Fruit fly (Drosophila melanogaster): ENCODE measurements around the gene CG2147.
A peak's percentile ranks its signal among the peaks of the same experiment; 100 is the strongest.

The CG2147 gene

DNA sequence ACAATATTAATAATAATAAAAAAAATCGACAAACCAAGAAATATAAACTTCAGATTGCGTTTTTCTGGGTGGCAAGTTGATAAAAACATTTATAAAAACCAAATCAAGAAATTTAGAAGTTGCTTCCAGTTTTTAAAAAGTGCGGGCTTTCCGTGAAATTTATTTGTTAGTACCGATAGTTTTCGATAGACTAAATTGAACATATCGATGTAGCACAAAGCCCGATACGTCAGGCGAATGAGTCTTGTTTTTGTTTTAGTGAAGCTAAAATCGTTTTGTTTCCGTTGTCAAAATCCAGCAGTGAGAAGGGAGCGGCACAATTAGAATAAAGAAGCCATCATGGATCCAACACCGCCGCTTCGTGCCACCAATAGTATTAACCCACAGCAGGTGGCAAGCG, at the start of gene CG2147:
Gene CG2147, plus strand, starts transcription at position 254 of the 400 bp plus-strand sequence.
- TF ChIP-seq Hr96 (GFP tag; optimal IDR thresholded peaks at IDR 0.05): no peak
- TF ChIP-seq CG7101 (tag; optimal IDR thresholded peaks at IDR 0.05): no peak
- peak; percentile 51 for TF ChIP-seq bab1 (GFP tag; optimal IDR thresholded peaks at IDR 0.05)

DNA sequence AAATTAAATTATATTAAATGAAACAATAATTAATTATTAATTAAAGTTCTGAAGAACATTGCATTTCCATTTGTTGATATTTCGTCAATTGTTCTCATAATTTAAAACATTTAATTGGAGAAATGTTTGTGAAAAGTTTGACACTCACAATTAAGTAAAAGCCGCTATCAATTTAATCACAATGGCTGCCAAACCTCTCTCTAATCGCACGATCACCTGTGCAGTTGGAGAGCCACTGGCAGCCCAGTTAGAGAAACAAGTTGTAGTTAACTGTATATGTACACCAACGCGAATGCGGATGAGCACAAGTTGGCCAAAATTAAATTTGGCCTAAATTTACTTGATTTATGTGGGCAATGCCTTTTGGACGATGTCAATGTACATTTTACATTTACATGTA, 48.3 kb upstream of the CG2147 start:
- TF ChIP-seq CG7045 (GFP tag; optimal IDR thresholded peaks at IDR 0.05): no peak
- no peak for TF ChIP-seq CG5204 (GFP tag; optimal IDR thresholded peaks at IDR 0.05)
- TF ChIP-seq toe (GFP tag; optimal IDR thresholded peaks at IDR 0.05): no peak
- TF ChIP-seq CG11617 (GFP tag; optimal IDR thresholded peaks at IDR 0.05): no peak
- TF ChIP-seq bab1 (GFP tag; optimal IDR thresholded peaks at IDR 0.05): no peak
- no peak for TF ChIP-seq Clk (GFP tag; optimal IDR thresholded peaks at IDR 0.05)
- no peak for TF ChIP-seq kay (GFP tag; ENCODE audit: borderline replicate concordance)
- no peak for TF ChIP-seq cic (GFP tag; optimal IDR thresholded peaks at IDR 0.05)
- TF ChIP-seq CG1620 (GFP tag; optimal IDR thresholded peaks at IDR 0.05): no peak
- no peak for TF ChIP-seq CG7101 (tag; optimal IDR thresholded peaks at IDR 0.05)
- TF ChIP-seq CG12768 (GFP tag; optimal IDR thresholded peaks at IDR 0.05): no peak
- TF ChIP-seq CG33017 (tag; optimal IDR thresholded peaks at IDR 0.05): no peak
- no peak for TF ChIP-seq Crg-1 (GFP tag; optimal IDR thresholded peaks at IDR 0.05)
- no peak for TF ChIP-seq cnc (optimal IDR thresholded peaks at IDR 0.05)

dm6 chrX:8193017-8193556, 47.4 kb upstream of the CG2147 start:
- TF ChIP-seq CG14711 (tag; optimal IDR thresholded peaks at IDR 0.05) (no peak), Hr96 (GFP tag; optimal IDR thresholded peaks at IDR 0.05) (no peak), Mnt (GFP tag; optimal IDR thresholded peaks at IDR 0.05) (peak; percentile 16), CG5204 (GFP tag; optimal IDR thresholded peaks at IDR 0.05) (no peak), cnc (optimal IDR thresholded peaks at IDR 0.05) (no peak), Clk (GFP tag; optimal IDR thresholded peaks at IDR 0.05) (no peak), bab1 (GFP tag; optimal IDR thresholded peaks at IDR 0.05) (peak; percentile 87), kay (GFP tag; ENCODE audit: borderline replicate concordance) (peak; percentile 85), Crg-1 (GFP tag; optimal IDR thresholded peaks at IDR 0.05) (no peak), CG12768 (GFP tag; optimal IDR thresholded peaks at IDR 0.05) (peak; percentile 28), CG11617 (GFP tag; optimal IDR thresholded peaks at IDR 0.05) (no peak), CG7101 (tag; optimal IDR thresholded peaks at IDR 0.05) (peak; percentile 22), CG33017 (tag; optimal IDR thresholded peaks at IDR 0.05) (no peak), tj (GFP tag; optimal IDR thresholded peaks at IDR 0.05) (peak; percentile 74), CG7045 (GFP tag; optimal IDR thresholded peaks at IDR 0.05) (no peak), toe (GFP tag; optimal IDR thresholded peaks at IDR 0.05) (peak; percentile 30), cic (GFP tag; optimal IDR thresholded peaks at IDR 0.05) (no peak), ovo (GFP tag; optimal IDR thresholded peaks at IDR 0.05) (peak; percentile 90), CG1620 (GFP tag; optimal IDR thresholded peaks at IDR 0.05) (peak; percentile 18), pad (GFP tag; optimal IDR thresholded peaks at IDR 0.05) (peak; percentile 8)

DNA sequence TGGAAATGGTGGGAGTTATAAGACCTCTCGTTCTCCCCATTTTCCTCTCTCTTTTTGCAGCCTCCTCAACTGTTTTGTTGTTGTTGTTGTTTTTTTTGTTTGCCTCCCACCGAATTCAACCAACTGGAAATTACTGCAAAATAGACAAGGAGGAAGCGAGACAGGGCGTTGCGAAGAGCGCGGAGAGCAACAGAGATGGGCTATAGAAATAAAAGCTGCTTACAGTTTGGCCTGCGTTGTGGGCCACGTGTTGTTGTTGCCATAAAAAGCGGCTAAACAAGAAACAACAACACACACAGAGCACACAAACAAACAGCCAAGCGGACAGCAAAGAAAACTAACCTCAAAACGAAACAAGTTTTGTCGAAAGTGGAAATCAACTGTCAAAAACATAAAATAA, 45.9 kb upstream of the CG2147 start:
- TF ChIP-seq cnc (optimal IDR thresholded peaks at IDR 0.05): no peak
- no peak for TF ChIP-seq CG11617 (GFP tag; optimal IDR thresholded peaks at IDR 0.05)
- TF ChIP-seq Mnt (GFP tag; optimal IDR thresholded peaks at IDR 0.05): no peak
- no peak for TF ChIP-seq kay (GFP tag; ENCODE audit: borderline replicate concordance)
- TF ChIP-seq cic (GFP tag; optimal IDR thresholded peaks at IDR 0.05): no peak
- TF ChIP-seq tj (GFP tag; optimal IDR thresholded peaks at IDR 0.05): no peak
- no peak for TF ChIP-seq Clk (GFP tag; optimal IDR thresholded peaks at IDR 0.05)
- no peak for TF ChIP-seq CG12768 (GFP tag; optimal IDR thresholded peaks at IDR 0.05)
- TF ChIP-seq toe (GFP tag; optimal IDR thresholded peaks at IDR 0.05): no peak

- TF ChIP-seq CG7045 (GFP tag; optimal IDR thresholded peaks at IDR 0.05) (no peak), bab1 (GFP tag; optimal IDR thresholded peaks at IDR 0.05) (no peak), CG5204 (GFP tag; optimal IDR thresholded peaks at IDR 0.05) (no peak), CG1620 (GFP tag; optimal IDR thresholded peaks at IDR 0.05) (no peak), Hr96 (GFP tag; optimal IDR thresholded peaks at IDR 0.05) (no peak), Crg-1 (GFP tag; optimal IDR thresholded peaks at IDR 0.05) (no peak), Mnt (GFP tag; optimal IDR thresholded peaks at IDR 0.05) (no peak), pad (GFP tag; optimal IDR thresholded peaks at IDR 0.05) (no peak), kay (GFP tag; ENCODE audit: borderline replicate concordance) (no peak), ovo (GFP tag; optimal IDR thresholded peaks at IDR 0.05) (no peak), toe (GFP tag; optimal IDR thresholded peaks at IDR 0.05) (no peak), CG12768 (GFP tag; optimal IDR thresholded peaks at IDR 0.05) (no peak), Clk (GFP tag; optimal IDR thresholded peaks at IDR 0.05) (no peak), CG14711 (tag; optimal IDR thresholded peaks at IDR 0.05) (no peak), CG7101 (tag; optimal IDR thresholded peaks at IDR 0.05) (no peak), cnc (optimal IDR thresholded peaks at IDR 0.05) (no peak)
These were observed 44.9 kb upstream of the CG2147 start for dm6 chrX:8195449-8196156.

DNA sequence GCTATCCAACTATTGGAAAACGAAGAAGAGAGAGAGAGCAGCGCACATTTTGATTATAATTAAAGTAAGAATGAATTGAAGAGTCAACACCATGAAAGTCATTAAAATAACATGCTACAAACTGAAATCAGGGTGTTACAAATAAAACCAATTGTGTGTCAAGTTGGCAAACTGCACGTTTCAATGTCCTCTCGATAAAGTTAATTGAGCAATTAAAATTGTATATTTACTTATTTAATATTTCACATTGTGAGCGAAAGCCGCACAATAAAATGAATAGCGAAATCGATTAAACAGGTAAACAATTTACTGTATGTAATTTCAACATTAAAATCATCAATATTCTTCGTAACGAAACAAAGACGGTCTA, 44.3 kb upstream of the CG2147 start:
- TF ChIP-seq CG1620 (GFP tag; optimal IDR thresholded peaks at IDR 0.05) (no peak), ovo (GFP tag; optimal IDR thresholded peaks at IDR 0.05) (no peak), kay (GFP tag; ENCODE audit: borderline replicate concordance) (no peak), Hr96 (GFP tag; optimal IDR thresholded peaks at IDR 0.05) (no peak)
